Worm (Caenorhabditis elegans): Measurements from ENCODE around the gene C50F4.10.
A peak's percentile ranks its signal among the peaks of the same experiment; 100 is the strongest.

The C50F4.10 gene

ce11 chrV:9545238-9545709, 13.9 kb upstream of the C50F4.10 start, which contains the start of the genes his-35 and his-41:
Gene his-35 (minus strand): TSS chrV:9545288.
Gene his-41 (plus strand): TSS chrV:9545536.
- TF ChIP-seq cebp-1 (GFP tag; IDR thresholded peaks at IDR 0.05) (no peak), cebp-1 (tag; optimal IDR thresholded peaks at IDR 0.05) (peak; percentile 54), egl-44 (GFP tag; IDR thresholded peaks at IDR 0.05) (peak; percentile 24; the same call in 1 of the 2 replicates), mcd-1 (GFP tag; IDR thresholded peaks at IDR 0.05) (peak; percentile 66), zfh-2 (GFP tag; conservative IDR thresholded peaks at IDR 0.05) (peak; percentile 75), ama-1 (optimal IDR thresholded peaks at IDR 0.05) (peak; percentile 85), ama-1 (GFP tag; optimal IDR thresholded peaks at IDR 0.05) (no peak), C06A6.2 (GFP tag; conservative IDR thresholded peaks at IDR 0.05) (0 out of 2 replicates have a peak, but pooled peaks have one; percentile 30), ceh-58 (GFP tag; IDR thresholded peaks at IDR 0.05) (no peak), attf-5 (GFP tag; optimal IDR thresholded peaks at IDR 0.05) (peak; percentile 50), nhr-80 (tag; optimal IDR thresholded peaks at IDR 0.05) (peak; percentile 32), dox-1 (GFP tag; IDR thresholded peaks at IDR 0.05) (peak; percentile 61), chd-7 (tag; optimal IDR thresholded peaks at IDR 0.05) (peak; percentile 6), hrde-1 (tag; optimal IDR thresholded peaks at IDR 0.05; ENCODE audit: borderline replicate concordance) (no peak), F39B2.1 (GFP tag; IDR thresholded peaks at IDR 0.05) (peak; percentile 12; the same call in 1 of the 2 replicates), lin-40 (tag; optimal IDR thresholded peaks at IDR 0.05) (peak; percentile 63), hlh-12 (tag; optimal IDR thresholded peaks at IDR 0.05) (no peak), tbp1 (GFP tag; optimal IDR thresholded peaks at IDR 0.05) (peak; percentile 27), sdz-38 (tag; optimal IDR thresholded peaks at IDR 0.05) (no peak), nfya-2 (GFP tag; IDR thresholded peaks at IDR 0.05) (no peak), ceh-27 (GFP tag; optimal IDR thresholded peaks at IDR 0.05) (peak; percentile 67), let-526 (GFP tag; IDR thresholded peaks at IDR 0.05) (0 out of 2 replicates have a peak, but pooled peaks have one; percentile 34), ztf-26 (tag; optimal IDR thresholded peaks at IDR 0.05) (peak; percentile 10), ZK185.1 (tag; optimal IDR thresholded peaks at IDR 0.05; ENCODE audit: poor library complexity, severe bottlenecking) (peak; percentile 22), F52B5.7 (tag; optimal IDR thresholded peaks at IDR 0.05) (peak; percentile 7), K12H6.12 (tag; optimal IDR thresholded peaks at IDR 0.05) (peak; percentile 66), madf-6 (GFP tag; IDR thresholded peaks at IDR 0.05) (no peak), D2030.7 (GFP tag; IDR thresholded peaks at IDR 0.05) (no peak)

- TF ChIP-seq akir-1 (GFP tag; optimal IDR thresholded peaks at IDR 0.05) (no peak), lin-26 (GFP tag; IDR thresholded peaks at IDR 0.05) (no peak), Y79H2A.3 (GFP tag; conservative IDR thresholded peaks at IDR 0.05) (no peak), snpc-1.3 (tag; optimal IDR thresholded peaks at IDR 0.05; ENCODE audit: insufficient read depth) (no peak), K12H6.12 (tag; optimal IDR thresholded peaks at IDR 0.05) (no peak), F39B2.1 (GFP tag; IDR thresholded peaks at IDR 0.05) (no peak), mcd-1 (GFP tag; IDR thresholded peaks at IDR 0.05) (peak; percentile 48), him-1 (tag; optimal IDR thresholded peaks at IDR 0.05) (no peak), madf-8 (GFP tag; conservative IDR thresholded peaks at IDR 0.05) (no peak), atf-7 (tag; optimal IDR thresholded peaks at IDR 0.05) (no peak), F49E8.2 (tag; optimal IDR thresholded peaks at IDR 0.05; ENCODE audit: insufficient read depth) (no peak), C06A6.2 (GFP tag; conservative IDR thresholded peaks at IDR 0.05) (peak; percentile 63), sdz-38 (tag; optimal IDR thresholded peaks at IDR 0.05) (no peak), zim-3 (tag; optimal IDR thresholded peaks at IDR 0.05) (no peak), ceh-27 (GFP tag; optimal IDR thresholded peaks at IDR 0.05) (peak; percentile 60), ceh-91 (GFP tag; IDR thresholded peaks at IDR 0.05) (no peak), nhr-27 (tag; optimal IDR thresholded peaks at IDR 0.05) (no peak), tlf-1 (GFP tag; optimal IDR thresholded peaks at IDR 0.05) (no peak), B0336.3 (GFP tag; IDR thresholded peaks at IDR 0.05) (no peak; the same call in 1 of the 2 replicates), nhr-120 (GFP tag; IDR thresholded peaks at IDR 0.05) (no peak), hsf-1 (GFP tag; IDR thresholded peaks at IDR 0.05) (no peak), ama-1 (optimal IDR thresholded peaks at IDR 0.05) (peak; percentile 20), ama-1 (GFP tag; optimal IDR thresholded peaks at IDR 0.05) (no peak), tbp1 (GFP tag; optimal IDR thresholded peaks at IDR 0.05) (peak; percentile 53), F57A8.1 (GFP tag; optimal IDR thresholded peaks at IDR 0.05) (no peak), ekl-4 (GFP tag; IDR thresholded peaks at IDR 0.05) (no peak), ztf-6 (GFP tag; IDR thresholded peaks at IDR 0.05) (no peak), ztf-22 (GFP tag; optimal IDR thresholded peaks at IDR 0.05) (no peak)
These were observed 12.8 kb upstream of the C50F4.10 start, which contains the start of gene mdf-1 for ce11 chrV:9544176-9544632. Gene mdf-1 (minus strand): TSS chrV:9544226.

Data from whole organism, young adult.